Fruit fly (Drosophila melanogaster): ENCODE results near the gene tut.

tut gene

dm6 chr3L:8186627-8187396, 23.7 kb downstream of the tut start, which contains the start of the genes ERR and Atg18a:
Gene ERR (minus strand): TSS chr3L:8186671.
Gene Atg18a (plus strand): TSS chr3L:8186857.
- TF ChIP-seq CG7368 (GFP tag; optimal IDR thresholded peaks at IDR 0.05) (peak; percentile 75), CG6792 (GFP tag; optimal IDR thresholded peaks at IDR 0.05) (peak; percentile 80), Sox102F (GFP tag; optimal IDR thresholded peaks at IDR 0.05) (peak; percentile 81), Gug (GFP tag; IDR thresholded peaks at IDR 0.05) (peak; percentile 82), Ets96B (tag; optimal IDR thresholded peaks at IDR 0.05) (peak; percentile 75), dsx (GFP tag; optimal IDR thresholded peaks at IDR 0.05; ENCODE audit: poor library complexity, severe bottlenecking) (peak; percentile 65), Ets21C (GFP tag; optimal IDR thresholded peaks at IDR 0.05) (peak; percentile 87), svp (GFP tag) (no peak), CG10669 (GFP tag; optimal IDR thresholded peaks at IDR 0.05) (no peak), cyc (GFP tag; optimal IDR thresholded peaks at IDR 0.05) (peak; percentile 91), Eip93F (GFP tag; optimal IDR thresholded peaks at IDR 0.05) (no peak), CG11294 (GFP tag; IDR thresholded peaks at IDR 0.05) (peak; percentile 76; the same call in 1 of the 2 replicates), lz (GFP tag; optimal IDR thresholded peaks at IDR 0.05) (peak; percentile 91), eg (GFP tag; IDR thresholded peaks at IDR 0.05) (peak; percentile 91), CG8319 (GFP tag; optimal IDR thresholded peaks at IDR 0.05) (peak; percentile 82), Hr38 (GFP tag; optimal IDR thresholded peaks at IDR 0.05) (peak; percentile 60), topi (GFP tag; optimal IDR thresholded peaks at IDR 0.05) (peak; percentile 78), vri (GFP tag; optimal IDR thresholded peaks at IDR 0.05) (peak; percentile 68), CG15336 (GFP tag; IDR thresholded peaks at IDR 0.05) (peak; percentile 63), CG6163 (GFP tag; IDR thresholded peaks at IDR 0.05) (peak; percentile 85), Smox (GFP tag; optimal IDR thresholded peaks at IDR 0.05) (no peak), CG10631 (GFP tag; optimal IDR thresholded peaks at IDR 0.05) (peak; percentile 93), CG31627 (GFP tag; optimal IDR thresholded peaks at IDR 0.05) (peak; percentile 95), CG11762 (GFP tag; optimal IDR thresholded peaks at IDR 0.05; ENCODE audit: insufficient read depth) (peak; percentile 61), fd59A (GFP tag; optimal IDR thresholded peaks at IDR 0.05) (peak; percentile 71), CG16779 (tag; optimal IDR thresholded peaks at IDR 0.05) (no peak), achi (GFP tag; optimal IDR thresholded peaks at IDR 0.05) (peak; percentile 82), CG4318 (GFP tag; optimal IDR thresholded peaks at IDR 0.05) (peak; percentile 85), fkh (GFP tag; optimal IDR thresholded peaks at IDR 0.05) (peak; percentile 63), CG3032 (tag; optimal IDR thresholded peaks at IDR 0.05) (peak; percentile 90), Eip78C (GFP tag) (peak; percentile 85), Blimp-1 (GFP tag; optimal IDR thresholded peaks at IDR 0.05) (peak; percentile 51), Lpt (GFP tag; optimal IDR thresholded peaks at IDR 0.05) (peak; percentile 73), Hr39 (GFP tag; optimal IDR thresholded peaks at IDR 0.05) (peak; percentile 94), CG3919 (GFP tag; optimal IDR thresholded peaks at IDR 0.05) (peak; percentile 85), CG8119 (GFP tag; IDR thresholded peaks at IDR 0.05) (peak; percentile 75), Met (GFP tag; optimal IDR thresholded peaks at IDR 0.05) (peak; percentile 88), CG32006 (GFP tag; optimal IDR thresholded peaks at IDR 0.05) (peak; percentile 89), Eip75B (GFP tag; optimal IDR thresholded peaks at IDR 0.05) (peak; percentile 86), CG11902 (GFP tag; optimal IDR thresholded peaks at IDR 0.05) (peak; percentile 91), OdsH (GFP tag; optimal IDR thresholded peaks at IDR 0.05) (peak; percentile 89), Hr4 (GFP tag; optimal IDR thresholded peaks at IDR 0.05) (peak; percentile 90), CG34406 (GFP tag; optimal IDR thresholded peaks at IDR 0.05) (peak; percentile 82), Sox14 (GFP tag; optimal IDR thresholded peaks at IDR 0.05) (peak; percentile 93), fd85E (GFP tag; optimal IDR thresholded peaks at IDR 0.05) (peak; percentile 67), salr (GFP tag; optimal IDR thresholded peaks at IDR 0.05) (peak in 1 of 2 experiments; percentile 60), ss (GFP tag; optimal IDR thresholded peaks at IDR 0.05) (peak in 1 of 2 experiments; percentile 67), Sox15 (GFP tag; optimal IDR thresholded peaks at IDR 0.05) (peak; percentile 90), acj6 (GFP tag; optimal IDR thresholded peaks at IDR 0.05) (peak; percentile 89), net (GFP tag; optimal IDR thresholded peaks at IDR 0.05) (peak; percentile 67), dac (GFP tag; optimal IDR thresholded peaks at IDR 0.05) (peak; percentile 73)

Data from whole organism, prepupa.